Worm (Caenorhabditis elegans): ENCODE results near the gene spr-1.

DNA sequence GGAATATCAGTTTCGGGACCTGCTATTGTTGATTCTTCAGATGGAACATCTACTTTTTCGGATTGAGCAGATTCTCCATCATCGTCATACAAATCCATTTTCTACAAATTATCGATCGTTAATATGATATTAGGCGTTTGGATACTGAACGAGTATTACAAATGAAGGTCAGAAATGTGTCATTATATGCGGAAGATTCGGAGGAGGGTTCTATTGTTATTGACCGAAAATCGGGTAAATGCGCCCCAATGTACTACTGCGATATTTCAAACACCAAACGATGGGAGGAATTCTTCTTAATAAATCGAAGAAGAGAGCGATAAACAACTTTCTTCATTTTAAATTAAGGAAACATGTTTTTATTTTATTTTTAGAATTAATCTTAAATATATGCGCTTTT lies at the start of gene spr-1:
- TF ChIP-seq nhr-237 (tag; optimal IDR thresholded peaks at IDR 0.05) (no peak), Y5F2A.4 (GFP tag; optimal IDR thresholded peaks at IDR 0.05) (no peak), lin-39 (tag; optimal IDR thresholded peaks at IDR 0.05) (no peak), nhr-28 (tag; optimal IDR thresholded peaks at IDR 0.05) (no peak), lsy-2 (tag; optimal IDR thresholded peaks at IDR 0.05) (no peak), skn-1 (tag; optimal IDR thresholded peaks at IDR 0.05) (no peak), pqm-1 (tag; optimal IDR thresholded peaks at IDR 0.05) (no peak), vab-7 (GFP tag; IDR thresholded peaks at IDR 0.05) (no peak), nhr-77 (tag; optimal IDR thresholded peaks at IDR 0.05) (no peak), F49E8.2 (tag; optimal IDR thresholded peaks at IDR 0.05; ENCODE audit: borderline replicate concordance) (no peak), madf-9 (GFP tag; conservative IDR thresholded peaks at IDR 0.05) (no peak), nhr-11 (tag; optimal IDR thresholded peaks at IDR 0.05) (no peak), F10B5.3 (tag; optimal IDR thresholded peaks at IDR 0.05) (no peak), nhr-25 (tag; optimal IDR thresholded peaks at IDR 0.05; ENCODE audit: borderline replicate concordance, insufficient read depth) (no peak)
